Worm (Caenorhabditis elegans): Measurements from ENCODE around the gene nspc-13.

- TF ChIP-seq ceh-48 (tag; optimal IDR thresholded peaks at IDR 0.05) (no peak), pha-4 (tag; optimal IDR thresholded peaks at IDR 0.05) (no peak), dmd-4 (tag; optimal IDR thresholded peaks at IDR 0.05; ENCODE audit: borderline replicate concordance) (no peak), mec-3 (tag; optimal IDR thresholded peaks at IDR 0.05; ENCODE audit: borderline replicate concordance) (no peak), elt-2 (tag; optimal IDR thresholded peaks at IDR 0.05) (peak; percentile 27), hlh-30 (tag; optimal IDR thresholded peaks at IDR 0.05; ENCODE audit: insufficient read depth) (no peak), nhr-11 (tag; optimal IDR thresholded peaks at IDR 0.05) (no peak), sox-4 (tag; optimal IDR thresholded peaks at IDR 0.05) (no peak), ceh-19 (GFP tag; optimal IDR thresholded peaks at IDR 0.05) (no peak), ama-1 (optimal IDR thresholded peaks at IDR 0.05) (no peak), tbx-2 (tag; optimal IDR thresholded peaks at IDR 0.05) (no peak), ets-4 (tag; optimal IDR thresholded peaks at IDR 0.05) (no peak), ceh-18 (tag; optimal IDR thresholded peaks at IDR 0.05) (no peak), ceh-9 (tag; optimal IDR thresholded peaks at IDR 0.05) (no peak)
Observed at ce11 chrX:12337846-12338490, 19.3 kb upstream of the nspc-13 start, which contains the start of gene srd-44.

All from whole organism, late embryonic.